Fruit fly (Drosophila melanogaster): ENCODE measurements around the gene Jon99Fi.
A peak's percentile ranks its signal among the peaks of the same experiment; 100 is the strongest.

The Jon99Fi gene

DNA sequence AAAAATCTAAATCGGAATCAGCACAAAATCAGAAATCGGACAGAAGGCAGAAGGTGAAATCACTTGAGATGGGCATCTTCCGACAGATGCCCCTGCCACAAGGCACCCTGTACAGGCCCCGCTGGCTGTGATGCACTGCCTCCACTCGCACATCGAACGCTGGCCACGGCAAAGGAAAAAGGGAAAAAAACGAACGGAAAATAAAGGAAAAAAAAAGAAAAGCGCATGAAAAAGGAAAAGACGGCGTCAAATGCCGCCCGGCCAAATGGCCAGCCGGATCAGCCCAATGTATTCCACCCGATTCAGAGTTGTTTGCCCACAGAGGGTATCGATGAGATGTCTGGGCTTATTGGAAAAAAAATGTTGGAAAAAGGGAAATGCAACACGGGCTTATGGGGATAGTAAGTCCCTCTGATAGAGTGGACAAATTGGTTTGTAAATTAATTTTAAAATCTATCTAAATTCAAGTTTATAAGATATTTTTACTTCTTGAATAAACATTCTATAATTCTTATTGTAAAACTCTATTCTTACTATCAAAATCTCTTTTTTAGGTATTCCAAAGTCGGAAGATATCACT, 42.5 kb downstream of the Jon99Fi start (continued):
- TF ChIP-seq dpn (GFP tag; optimal IDR thresholded peaks at IDR 0.05) (no peak), CG9817 (tag; optimal IDR thresholded peaks at IDR 0.05) (no peak), Hr51 (GFP tag; optimal IDR thresholded peaks at IDR 0.05) (peak in 1 of 2 experiments; percentile 39), CG1529 (GFP tag; optimal IDR thresholded peaks at IDR 0.05) (no peak), CG10979 (tag; optimal IDR thresholded peaks at IDR 0.05) (peak; percentile 18), D19B (GFP tag; optimal IDR thresholded peaks at IDR 0.05) (peak; percentile 60), z (GFP tag; IDR thresholded peaks at IDR 0.05) (no peak), maf-S (GFP tag; optimal IDR thresholded peaks at IDR 0.05) (no peak), bsh (GFP tag; optimal IDR thresholded peaks at IDR 0.05) (peak; percentile 3 to 28), sd (tag; optimal IDR thresholded peaks at IDR 0.05) (no peak), D19A (tag; optimal IDR thresholded peaks at IDR 0.05) (peak; percentile 31), row (GFP tag; IDR thresholded peaks at IDR 0.05) (peak; percentile 59), CG14441 (GFP tag; IDR thresholded peaks at IDR 0.05) (0 out of 2 replicates have a peak, but pooled peaks have one; percentile 10), Dp (GFP tag; optimal IDR thresholded peaks at IDR 0.05) (no peak), tll (GFP tag; optimal IDR thresholded peaks at IDR 0.05) (no peak), CG18262 (tag; optimal IDR thresholded peaks at IDR 0.05) (peak; percentile 37), trem (tag; optimal IDR thresholded peaks at IDR 0.05) (no peak), nerfin-1 (tag; optimal IDR thresholded peaks at IDR 0.05) (no peak), fd64A (GFP tag; optimal IDR thresholded peaks at IDR 0.05) (no peak), Gsc (GFP tag; IDR thresholded peaks at IDR 0.05) (no peak), croc (GFP tag; conservative IDR thresholded peaks at IDR 0.05) (no peak; the same call in 2 of the 3 replicates), unpg (GFP tag; optimal IDR thresholded peaks at IDR 0.05) (no peak), ato (GFP tag; IDR thresholded peaks at IDR 0.05; ENCODE audit: partially characterized antibody) (no peak), Eip74EF (GFP tag; optimal IDR thresholded peaks at IDR 0.05) (no peak), CG2120 (GFP tag; optimal IDR thresholded peaks at IDR 0.05) (no peak), CG7987 (GFP tag; optimal IDR thresholded peaks at IDR 0.05) (no peak), Xbp1 (GFP tag; optimal IDR thresholded peaks at IDR 0.05) (peak; percentile 9), Rx (GFP tag; IDR thresholded peaks at IDR 0.05) (no peak), CG17361 (GFP tag; IDR thresholded peaks at IDR 0.05) (peak; percentile 53; the same call in 2 of the 3 replicates), grau (tag; optimal IDR thresholded peaks at IDR 0.05) (peak; percentile 27), stwl (tag; optimal IDR thresholded peaks at IDR 0.05) (no peak), CG15696 (tag; optimal IDR thresholded peaks at IDR 0.05) (no peak), slbo (GFP tag; IDR thresholded peaks at IDR 0.05) (no peak), CrebB (tag; optimal IDR thresholded peaks at IDR 0.05) (no peak), run (tag; optimal IDR thresholded peaks at IDR 0.05) (peak; percentile 17), bowl (GFP tag; IDR thresholded peaks at IDR 0.05) (no peak), CG2712 (tag; optimal IDR thresholded peaks at IDR 0.05) (peak; percentile 42), mam (GFP tag; optimal IDR thresholded peaks at IDR 0.05) (no peak), CG7963 (GFP tag; IDR thresholded peaks at IDR 0.05; ENCODE audit: partially characterized antibody) (no peak), CG2199 (GFP tag; IDR thresholded peaks at IDR 0.05) (no peak), CoRest (tag; optimal IDR thresholded peaks at IDR 0.05) (peak; percentile 17), Sin3A (optimal IDR thresholded peaks at IDR 0.05) (no peak), CG11247 (GFP tag; IDR thresholded peaks at IDR 0.05) (no peak), Sry-δ (GFP tag; optimal IDR thresholded peaks at IDR 0.05) (no peak), Oli (tag; optimal IDR thresholded peaks at IDR 0.05) (peak; percentile 10), Drgx (GFP tag; IDR thresholded peaks at IDR 0.05) (0 out of 2 replicates have a peak, but pooled peaks have one; percentile 26), CG13123 (GFP tag; optimal IDR thresholded peaks at IDR 0.05) (no peak), CG16813 (GFP tag; IDR thresholded peaks at IDR 0.05; ENCODE audit: partially characterized antibody) (no peak), CG11695 (GFP tag; IDR thresholded peaks at IDR 0.05) (0 out of 3 replicates have a peak, but pooled peaks have one; percentile 12)
